Worm (Caenorhabditis elegans) whole organism, L2 larva: Measurements from ENCODE around the gene R07H5.11.
A peak's percentile ranks its signal among the peaks of the same experiment; 100 is the strongest.

ENCODE experiments used
- C34F6.9 ChIP-seq: fragments of 150-350 bp; optimal IDR thresholded peaks from 2 replicates; lab custom pipeline; 2014; ENCODE audit warnings: missing biosample characterization, missing genetic modification characterization
- F13H6.1 ChIP-seq: sonication (generic microtip); optimal IDR thresholded peaks from 2 replicates; lab custom pipeline; 2016; ENCODE audit warnings: missing genetic modification characterization, missing compliant biosample characterization
- R02D3.7 ChIP-seq: fragments of 150-350 bp; optimal IDR thresholded peaks from 2 replicates; lab custom pipeline; 2014; ENCODE audit warnings: missing biosample characterization, missing genetic modification characterization
- Y55F3AM.14 ChIP-seq: fragments of 200-800 bp; sonication (Bioruptor generic); optimal IDR thresholded peaks from 2 replicates; lab custom pipeline; 2018; ENCODE audit warnings: mild to moderate bottlenecking, missing genetic modification characterization, missing compliant biosample characterization
- ZK546.5 ChIP-seq: sonication (generic microtip); optimal IDR thresholded peaks from 2 replicates; lab custom pipeline; 2017; ENCODE audit warnings: missing biosample characterization, missing genetic modification characterization
- alr-1 ChIP-seq: fragments of 150-350 bp; optimal IDR thresholded peaks from 2 replicates; lab custom pipeline; 2014; ENCODE audit warnings: missing biosample characterization, missing genetic modification characterization
- aly-2 ChIP-seq: fragments of 150-350 bp; optimal IDR thresholded peaks from 2 replicates; lab custom pipeline; 2014; ENCODE audit warnings: missing biosample characterization, missing genetic modification characterization
- ama-1 ChIP-seq: fragments of 150-350 bp; optimal IDR thresholded peaks from 2 replicates; lab custom pipeline; 2018; ENCODE audit warnings: inconsistent platforms
- ceh-16 ChIP-seq: fragments of 150-350 bp; optimal IDR thresholded peaks from 2 replicates; lab custom pipeline; 2014; ENCODE audit warnings: missing biosample characterization, missing genetic modification characterization
- crh-2 ChIP-seq: sonication (generic microtip); optimal IDR thresholded peaks from 2 replicates; lab custom pipeline; 2017; ENCODE audit warnings: missing biosample characterization, missing genetic modification characterization
- dmd-4 ChIP-seq: sonication (generic microtip); optimal IDR thresholded peaks from 2 replicates; lab custom pipeline; 2017; ENCODE audit warnings: missing biosample characterization, missing genetic modification characterization
- egl-27 ChIP-seq: sonication (generic microtip); optimal IDR thresholded peaks from 3 replicates; lab custom pipeline; 2017; ENCODE audit warnings: missing biosample characterization, missing genetic modification reagents, missing genetic modification characterization
- elt-1 ChIP-seq: fragments of 150-350 bp; optimal IDR thresholded peaks from 2 replicates; lab custom pipeline; 2014; ENCODE audit warnings: missing biosample characterization, missing genetic modification characterization
- elt-3 ChIP-seq: sonication (generic microtip); optimal IDR thresholded peaks from 2 replicates; lab custom pipeline; 2017; ENCODE audit warnings: missing biosample characterization, missing genetic modification characterization
- fos-1 ChIP-seq: fragments of 150-350 bp; optimal IDR thresholded peaks from 2 replicates; lab custom pipeline; 2014; ENCODE audit warnings: missing biosample characterization, missing genetic modification characterization
- gmeb-1 ChIP-seq: fragments of 150-350 bp; optimal IDR thresholded peaks from 2 replicates; lab custom pipeline; 2014; ENCODE audit warnings: missing biosample characterization, missing genetic modification characterization
- lin-11 ChIP-seq: fragments of 150-350 bp; sonication (generic microtip); optimal IDR thresholded peaks from 2 replicates; lab custom pipeline; 2014; ENCODE audit warnings: missing biosample characterization, missing genetic modification characterization, inconsistent platforms, mixed read lengths
- lin-13 ChIP-seq: fragments of 150-350 bp; optimal IDR thresholded peaks from 2 replicates; lab custom pipeline; 2014; ENCODE audit warnings: missing biosample characterization, missing genetic modification reagents, missing genetic modification characterization
- lin-39 ChIP-seq: fragments of 150-350 bp; optimal IDR thresholded peaks from 2 replicates; lab custom pipeline; 2014; ENCODE audit warnings: missing biosample characterization, missing genetic modification reagents, missing genetic modification characterization
- mab-5 ChIP-seq: fragments of 150-350 bp; optimal IDR thresholded peaks from 2 replicates; lab custom pipeline; 2014; ENCODE audit warnings: missing biosample characterization, missing genetic modification characterization
- mbf-1 ChIP-seq: sonication (generic microtip); optimal IDR thresholded peaks from 2 replicates; lab custom pipeline; 2017; ENCODE audit warnings: missing biosample characterization, missing genetic modification characterization
- nhr-10 ChIP-seq: sonication (generic microtip); optimal IDR thresholded peaks from 2 replicates; lab custom pipeline; 2017; ENCODE audit warnings: missing biosample characterization, missing genetic modification characterization
- nhr-11 ChIP-seq: fragments of 150-350 bp; optimal IDR thresholded peaks from 2 replicates; lab custom pipeline; 2014; ENCODE audit warnings: missing biosample characterization, missing genetic modification characterization
- nhr-12 ChIP-seq: fragments of 150-350 bp; optimal IDR thresholded peaks from 2 replicates; lab custom pipeline; 2014; ENCODE audit warnings: missing biosample characterization, missing genetic modification characterization
- nhr-129 ChIP-seq: fragments of 150-350 bp; optimal IDR thresholded peaks from 2 replicates; lab custom pipeline; 2014; ENCODE audit warnings: missing biosample characterization, missing genetic modification characterization
- nhr-21 ChIP-seq: fragments of 150-350 bp; optimal IDR thresholded peaks from 2 replicates; lab custom pipeline; 2014; ENCODE audit warnings: missing biosample characterization, missing genetic modification characterization
- nhr-23 ChIP-seq: fragments of 150-350 bp; optimal IDR thresholded peaks from 2 replicates; lab custom pipeline; 2014; ENCODE audit warnings: missing biosample characterization, missing genetic modification reagents, missing genetic modification characterization
- nhr-25 ChIP-seq: fragments of 150-350 bp; sonication (generic microtip); optimal IDR thresholded peaks from 3 replicates; lab custom pipeline; 2014; ENCODE audit warnings: missing biosample characterization, missing genetic modification characterization
- nhr-77 ChIP-seq: fragments of 150-350 bp; optimal IDR thresholded peaks from 2 replicates; lab custom pipeline; 2014; ENCODE audit warnings: missing biosample characterization, missing genetic modification characterization
- peb-1 ChIP-seq: fragments of 150-350 bp; optimal IDR thresholded peaks from 2 replicates; lab custom pipeline; 2014; ENCODE audit warnings: missing biosample characterization, missing genetic modification characterization
- sem-4 ChIP-seq: fragments of 150-350 bp; optimal IDR thresholded peaks from 2 replicates; lab custom pipeline; 2014; ENCODE audit warnings: missing biosample characterization, missing genetic modification reagents, missing genetic modification characterization
- skn-1 ChIP-seq: sonication (generic microtip); optimal IDR thresholded peaks from 2 replicates; lab custom pipeline; 2017; ENCODE audit warnings: missing biosample characterization, missing genetic modification characterization
- sma-3 ChIP-seq: sonication (generic microtip); optimal IDR thresholded peaks from 2 replicates; lab custom pipeline; 2016; ENCODE audit warnings: missing genetic modification reagents, missing genetic modification characterization, missing compliant biosample characterization
- sma-9 ChIP-seq, 2 experiments: fragments of 150-350 bp in 1 of 2; sonication (generic microtip) in 1 of 2; optimal IDR thresholded peaks; 2 replicates each; lab custom pipeline; 2014 to 2016; ENCODE audit warnings: missing genetic modification characterization in 2 of 2, mild to moderate bottlenecking in 1 of 2, missing biosample characterization in 1 of 2, missing compliant biosample characterization in 1 of 2, missing genetic modification reagents in 1 of 2, moderate library complexity in 1 of 2
- unc-39 ChIP-seq: fragments of 150-350 bp; optimal IDR thresholded peaks from 2 replicates; lab custom pipeline; 2014; ENCODE audit warnings: missing biosample characterization, missing genetic modification characterization
- zag-1 ChIP-seq: fragments of 150-350 bp; optimal IDR thresholded peaks from 2 replicates; lab custom pipeline; 2014; ENCODE audit warnings: missing biosample characterization, missing genetic modification characterization
- ztf-1 ChIP-seq: fragments of 200-800 bp; sonication (Bioruptor generic); conservative IDR thresholded peaks from 2 replicates; pipeline ENCODE4 v1.3.6; 2022; ENCODE audit warnings: missing genetic modification characterization, missing compliant biosample characterization
- ztf-11 ChIP-seq: sonication (generic microtip); optimal IDR thresholded peaks from 2 replicates; lab custom pipeline; 2017; ENCODE audit warnings: missing biosample characterization, missing genetic modification characterization
- ztf-4 ChIP-seq: fragments of 150-350 bp; optimal IDR thresholded peaks from 2 replicates; lab custom pipeline; 2014; ENCODE audit warnings: missing biosample characterization, missing genetic modification characterization

R07H5.11 gene

ce11 chrIV:11210781-11211256 is 8.3 kb downstream of the R07H5.11 start, which contains the start of gene adk-1:
adk-1 (minus strand) TSS chrIV:11210831.
- no peak for TF ChIP-seq nhr-23 (tag; lab: Kevin White, UChicago)
- no peak for TF ChIP-seq elt-1 (tag; lab: Kevin White, UChicago)
- no peak for TF ChIP-seq dmd-4 (tag; lab: Kevin White, UChicago)
- TF ChIP-seq crh-2 (tag; lab: Kevin White, UChicago), result no peak
- no peak for TF ChIP-seq Y55F3AM.14 (GFP tag; lab: Kevin White, UChicago)
- TF ChIP-seq fos-1, result no peak
- TF ChIP-seq R02D3.7, result no peak
- TF ChIP-seq ZK546.5, result no peak
- no peak for TF ChIP-seq sma-9 (GFP tag; optimal IDR thresholded peaks at IDR 0.05; lab: Kevin White, UChicago)
- TF ChIP-seq sma-9 (tag; optimal IDR thresholded peaks at IDR 0.05; lab: Kevin White, UChicago), result no peak
- no peak for TF ChIP-seq zag-1
- TF ChIP-seq lin-11 (tag; lab: Kevin White, UChicago), result no peak
- TF ChIP-seq sma-3, result no peak
- no peak for TF ChIP-seq ama-1

DNA sequence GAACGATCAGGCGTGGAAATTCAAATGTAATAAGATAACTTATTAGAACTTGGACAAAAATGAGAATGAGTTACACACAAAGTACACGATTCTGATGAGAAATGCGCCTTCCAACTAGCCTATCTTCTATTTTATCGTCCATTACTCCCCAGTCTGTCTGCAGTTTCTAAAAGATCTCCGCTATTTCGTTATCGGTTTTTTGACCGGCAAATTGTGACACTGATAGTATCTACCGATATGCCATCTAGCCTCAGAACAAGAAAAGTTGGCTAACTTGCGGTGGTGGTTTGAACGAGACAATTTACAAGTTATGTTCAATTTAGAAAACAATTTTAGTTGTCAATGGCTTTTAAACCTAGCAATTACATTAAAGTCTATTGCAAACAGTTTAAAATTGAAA is 9.0 kb downstream of the R07H5.11 start:
- no peak for TF ChIP-seq nhr-21 (tag; lab: Kevin White, UChicago)
- TF ChIP-seq nhr-129 (tag; lab: Kevin White, UChicago), result no peak
- TF ChIP-seq skn-1 (tag; lab: Kevin White, UChicago), result no peak
- TF ChIP-seq ztf-4 (tag; lab: Kevin White, UChicago), result no peak
- TF ChIP-seq sem-4 (tag; lab: Kevin White, UChicago), result no peak
- TF ChIP-seq nhr-77 (tag; lab: Kevin White, UChicago), result no peak
- TF ChIP-seq C34F6.9 (tag; lab: Kevin White, UChicago), result no peak
- TF ChIP-seq nhr-12, result no peak
- no peak for TF ChIP-seq lin-39 (tag; lab: Kevin White, UChicago)
- TF ChIP-seq aly-2 (tag; lab: Kevin White, UChicago), result no peak
- TF ChIP-seq peb-1, result no peak
- no peak for TF ChIP-seq mbf-1 (tag; lab: Kevin White, UChicago)
- peak; percentile 89 for TF ChIP-seq elt-1 (tag; lab: Kevin White, UChicago)
- peak; percentile 96 for TF ChIP-seq fos-1
- TF ChIP-seq unc-39 (tag; lab: Kevin White, UChicago), result no peak
- no peak for TF ChIP-seq ama-1
- TF ChIP-seq Y55F3AM.14 (GFP tag; lab: Kevin White, UChicago), result no peak
- no peak for TF ChIP-seq lin-13 (GFP tag; lab: Kevin White, UChicago)
- no peak for TF ChIP-seq sma-9 (GFP tag; optimal IDR thresholded peaks at IDR 0.05; lab: Kevin White, UChicago)
- no peak for TF ChIP-seq sma-9 (tag; optimal IDR thresholded peaks at IDR 0.05; lab: Kevin White, UChicago)
- peak; percentile 95 for TF ChIP-seq ceh-16 (tag; lab: Kevin White, UChicago)
- no peak for TF ChIP-seq ztf-11 (tag; lab: Kevin White, UChicago)
- TF ChIP-seq nhr-11 (tag; lab: Kevin White, UChicago), result no peak
- no peak for TF ChIP-seq nhr-10
- no peak for TF ChIP-seq dmd-4 (tag; lab: Kevin White, UChicago)
- TF ChIP-seq ZK546.5, result no peak
- no peak for TF ChIP-seq F13H6.1 (tag; lab: Kevin White, UChicago)
- TF ChIP-seq egl-27, result no peak
- TF ChIP-seq gmeb-1, result no peak
- peak; percentile 57 for TF ChIP-seq crh-2 (tag; lab: Kevin White, UChicago)

- no peak for TF ChIP-seq sma-9 (GFP tag; optimal IDR thresholded peaks at IDR 0.05; lab: Kevin White, UChicago)
- TF ChIP-seq sma-9 (tag; optimal IDR thresholded peaks at IDR 0.05; lab: Kevin White, UChicago), result no peak
- TF ChIP-seq skn-1 (tag; lab: Kevin White, UChicago), result no peak
- no peak for TF ChIP-seq lin-39 (tag; lab: Kevin White, UChicago)
- no peak for TF ChIP-seq elt-3 (tag; lab: Kevin White, UChicago)
- no peak for TF ChIP-seq ztf-1 (GFP tag; lab: Robert Waterston, UW)
- TF ChIP-seq lin-13 (GFP tag; lab: Kevin White, UChicago), result no peak
- no peak for TF ChIP-seq crh-2 (tag; lab: Kevin White, UChicago)
- TF ChIP-seq nhr-25 (tag; lab: Kevin White, UChicago), result no peak
- TF ChIP-seq fos-1, result no peak
- no peak for TF ChIP-seq egl-27
- no peak for TF ChIP-seq lin-11 (tag; lab: Kevin White, UChicago)
- no peak for TF ChIP-seq nhr-77 (tag; lab: Kevin White, UChicago)
- TF ChIP-seq nhr-11 (tag; lab: Kevin White, UChicago), result no peak
Observed at ce11 chrIV:11212978-11213377, 10.4 kb downstream of the R07H5.11 start.

DNA sequence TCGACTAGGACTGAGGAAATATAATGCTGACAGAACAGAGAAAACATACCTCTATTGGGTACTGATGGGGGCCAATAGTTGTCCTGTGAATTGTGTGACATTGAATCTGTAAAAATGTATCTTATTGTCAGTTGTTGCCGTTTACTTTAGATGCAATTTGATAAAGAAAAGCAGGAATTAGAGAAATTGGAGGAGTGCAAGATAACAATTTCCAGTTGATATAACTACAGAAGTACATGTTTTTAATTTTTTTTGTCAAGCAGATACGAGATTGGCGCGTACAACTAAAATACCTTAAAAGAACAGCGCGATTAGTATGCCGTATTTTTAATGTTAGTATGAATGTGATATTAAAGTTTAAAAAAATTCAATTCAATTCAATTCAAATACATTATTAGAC is 15.5 kb downstream of the R07H5.11 start, which contains the start of gene zip-6:
TSS of gene zip-6 (minus strand) at position 101 of the 400 bp plus-strand sequence.
- no peak for TF ChIP-seq nhr-11 (tag; lab: Kevin White, UChicago)
- TF ChIP-seq crh-2 (tag; lab: Kevin White, UChicago), result no peak
- TF ChIP-seq nhr-77 (tag; lab: Kevin White, UChicago), result no peak
- no peak for TF ChIP-seq peb-1
- no peak for TF ChIP-seq zag-1
- TF ChIP-seq alr-1 (tag; lab: Kevin White, UChicago), result no peak
- TF ChIP-seq mab-5 (tag; lab: Kevin White, UChicago), result no peak
- no peak for TF ChIP-seq gmeb-1
- TF ChIP-seq ztf-11 (tag; lab: Kevin White, UChicago), result no peak
- TF ChIP-seq Y55F3AM.14 (GFP tag; lab: Kevin White, UChicago), result no peak
- TF ChIP-seq ztf-4 (tag; lab: Kevin White, UChicago), result no peak
- no peak for TF ChIP-seq ztf-1 (GFP tag; lab: Robert Waterston, UW)
- no peak for TF ChIP-seq elt-3 (tag; lab: Kevin White, UChicago)
